Worm (Caenorhabditis elegans) whole organism, early embryonic: ENCODE results near the gene lido-7.

Experiments
- B0310.2 ChIP-seq: sonication (generic microtip); optimal IDR thresholded peaks from 2 replicates; lab custom pipeline; 2016; ENCODE audit warnings: mild to moderate bottlenecking, missing genetic modification characterization, missing compliant biosample characterization
- F13C5.2 ChIP-seq: sonication (generic microtip); optimal IDR thresholded peaks from 2 replicates; lab custom pipeline; 2017; ENCODE audit warnings: mild to moderate bottlenecking, missing genetic modification characterization, inconsistent platforms, missing compliant biosample characterization
- aly-1 ChIP-seq: sonication (generic microtip); optimal IDR thresholded peaks from 2 replicates; lab custom pipeline; 2016; ENCODE audit warnings: missing genetic modification characterization, missing compliant biosample characterization
- ama-1 ChIP-seq: fragments of 150-350 bp; optimal IDR thresholded peaks from 2 replicates; lab custom pipeline; 2014
- ceh-13 ChIP-seq: fragments of 200-800 bp; sonication (Bioruptor generic); optimal IDR thresholded peaks from 2 replicates; lab custom pipeline; 2018; ENCODE audit warnings: mild to moderate bottlenecking, missing genetic modification characterization, missing compliant biosample characterization
- ceh-36 ChIP-seq: sonication (generic microtip); optimal IDR thresholded peaks from 2 replicates; lab custom pipeline; 2016; ENCODE audit warnings: missing genetic modification characterization, inconsistent platforms, missing compliant biosample characterization
- ets-7 ChIP-seq: sonication (generic microtip); optimal IDR thresholded peaks from 2 replicates; lab custom pipeline; 2016; ENCODE audit warnings: missing genotype, missing genetic modification characterization, missing compliant biosample characterization
- flt-1 ChIP-seq: fragments of 200-800 bp; sonication (Bioruptor generic); IDR thresholded peaks from 2 replicates; pipeline ENCODE4 v1.3.6; 2022; ENCODE audit warnings: missing genetic modification characterization, missing compliant biosample characterization
- hmbx-1 ChIP-seq: sonication (generic microtip); optimal IDR thresholded peaks from 2 replicates; lab custom pipeline; 2016; ENCODE audit warnings: mild to moderate bottlenecking, missing genetic modification characterization, missing compliant biosample characterization
- hmg-4 ChIP-seq: fragments of 200-800 bp; sonication (Bioruptor generic); optimal IDR thresholded peaks from 2 replicates; lab custom pipeline; 2018; ENCODE audit warnings: mild to moderate bottlenecking, missing genetic modification characterization, missing compliant biosample characterization
- hnd-1 ChIP-seq: sonication (generic microtip); optimal IDR thresholded peaks from 2 replicates; lab custom pipeline; 2016; ENCODE audit warnings: missing genetic modification characterization, missing compliant biosample characterization
- pes-1 ChIP-seq: fragments of 200-800 bp; sonication (Bioruptor generic); IDR thresholded peaks from 2 replicates; pipeline ENCODE4 v1.3.6; 2022; ENCODE audit warnings: missing genetic modification reagents, missing genetic modification characterization, missing compliant biosample characterization
- scrt-1 ChIP-seq: fragments of 200-800 bp; sonication (Bioruptor generic); IDR thresholded peaks from 2 replicates; pipeline ENCODE4 v1.3.6; 2022; ENCODE audit warnings: missing genetic modification characterization, missing compliant biosample characterization
- sea-1 ChIP-seq: fragments of 200-800 bp; sonication (Bioruptor generic); conservative IDR thresholded peaks from 2 replicates; pipeline ENCODE4 v1.3.6; 2022; ENCODE audit warnings: missing genetic modification characterization, missing compliant biosample characterization
- tbx-11 ChIP-seq: fragments of 200-800 bp; sonication (Bioruptor generic); IDR thresholded peaks from 2 replicates; pipeline ENCODE4 v1.3.6; 2022; ENCODE audit warnings: missing genetic modification characterization, missing compliant biosample characterization
- tbx-37 ChIP-seq: fragments of 200-800 bp; sonication (Bioruptor generic); conservative IDR thresholded peaks from 2 replicates; pipeline ENCODE4 v1.3.6; 2022; ENCODE audit warnings: missing genetic modification reagents, missing genetic modification characterization, missing compliant biosample characterization
- tra-4 ChIP-seq: sonication (generic microtip); optimal IDR thresholded peaks from 2 replicates; lab custom pipeline; 2017; ENCODE audit warnings: missing genetic modification characterization, missing compliant biosample characterization

Gene lido-7

ce11 chrII:2987854-2988350 is at the start of gene lido-7:
Gene lido-7 (plus strand): TSS chrII:2988300.
- no peak for TF ChIP-seq F13C5.2 (tag; lab: Kevin White, UChicago)
- TF ChIP-seq B0310.2 (tag; lab: Kevin White, UChicago) = no peak
- TF ChIP-seq tra-4 (tag; lab: Kevin White, UChicago) = no peak
- no peak for TF ChIP-seq tbx-11 (GFP tag; lab: Robert Waterston, UW)
- no peak for TF ChIP-seq hnd-1
- no peak for TF ChIP-seq ceh-36 (tag; lab: Kevin White, UChicago)
- TF ChIP-seq ets-7 = no peak
- TF ChIP-seq sea-1 (GFP tag; lab: Robert Waterston, UW) = no peak
- TF ChIP-seq hmbx-1 (tag; lab: Kevin White, UChicago) = no peak

DNA sequence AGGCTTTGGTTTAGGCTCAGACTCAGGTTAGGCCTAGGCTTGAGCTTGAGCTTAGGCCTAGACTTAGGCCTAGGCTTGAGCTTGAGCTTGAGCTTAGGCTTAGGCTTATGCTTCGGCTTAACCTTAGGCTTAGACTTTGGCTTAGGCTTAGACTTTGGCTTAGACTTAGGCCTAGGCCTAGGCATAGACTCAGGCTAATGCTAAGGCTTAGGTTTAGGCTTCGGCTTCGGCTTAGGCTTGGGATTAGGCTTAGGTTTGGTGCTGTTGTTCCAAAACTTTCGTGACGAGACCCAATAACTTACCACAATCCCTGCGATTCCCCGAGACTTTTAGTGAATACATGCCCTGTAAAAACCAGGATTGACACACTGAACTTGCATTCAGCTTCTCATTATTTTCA is 48.4 kb upstream of the lido-7 start:
- TF ChIP-seq aly-1 (tag; lab: Kevin White, UChicago) (no peak), ceh-36 (tag; lab: Kevin White, UChicago) (peak; percentile 52)

ce11 chrII:2940747-2941146 is 47.4 kb upstream of the lido-7 start, which contains the start of gene irld-66:
Gene irld-66 (minus strand): TSS chrII:2940847.
- TF ChIP-seq ceh-13 (no peak), hnd-1 (no peak), flt-1 (GFP tag; lab: Robert Waterston, UW) (no peak), B0310.2 (tag; lab: Kevin White, UChicago) (no peak), tra-4 (tag; lab: Kevin White, UChicago) (no peak), tbx-11 (GFP tag; lab: Robert Waterston, UW) (no peak), hmg-4 (no peak), scrt-1 (no peak), ama-1 (lab: Kevin White, UChicago) (no peak), tbx-37 (GFP tag; lab: Robert Waterston, UW) (no peak), ets-7 (no peak), aly-1 (tag; lab: Kevin White, UChicago) (no peak), hmbx-1 (tag; lab: Kevin White, UChicago) (no peak), ceh-36 (tag; lab: Kevin White, UChicago) (no peak), sea-1 (GFP tag; lab: Robert Waterston, UW) (no peak), pes-1 (GFP tag; lab: Robert Waterston, UW) (no peak), F13C5.2 (tag; lab: Kevin White, UChicago) (no peak)

DNA sequence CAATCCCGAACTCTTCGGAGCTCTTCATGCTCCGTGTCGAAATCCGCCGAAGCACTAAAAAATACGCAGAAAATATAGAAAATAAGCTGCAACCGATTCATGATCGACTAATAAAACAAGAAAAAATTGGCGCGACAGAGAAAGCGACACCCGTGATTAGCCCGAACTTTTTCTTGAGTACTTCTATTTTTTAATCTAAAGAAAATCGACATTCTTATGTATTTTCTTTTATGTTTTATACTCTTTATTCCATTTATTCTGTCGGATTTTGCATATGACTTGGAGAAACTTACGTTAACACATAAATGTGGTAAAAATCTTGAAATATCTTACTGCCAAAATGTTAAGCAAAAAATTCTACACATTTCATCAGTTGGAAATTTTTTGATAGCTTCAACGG is 44.1 kb upstream of the lido-7 start, which contains the start of the genes irld-50 and irld-49:
Gene irld-50 (minus strand): TSS at position 101 of the 400 bp plus-strand sequence.
Gene irld-49 (plus strand): TSS at position 211 of the 400 bp plus-strand sequence.
- TF ChIP-seq scrt-1 (no peak), flt-1 (GFP tag; lab: Robert Waterston, UW) (no peak), ceh-13 (no peak)

- TF ChIP-seq aly-1 (tag; lab: Kevin White, UChicago) = no peak
- TF ChIP-seq hmg-4 = no peak
- no peak for TF ChIP-seq flt-1 (GFP tag; lab: Robert Waterston, UW)
- no peak for TF ChIP-seq F13C5.2 (tag; lab: Kevin White, UChicago)
- TF ChIP-seq ceh-36 (tag; lab: Kevin White, UChicago) = no peak
- TF ChIP-seq ama-1 (lab: Kevin White, UChicago) = no peak
- TF ChIP-seq ceh-13 = no peak
- no peak for TF ChIP-seq tra-4 (tag; lab: Kevin White, UChicago)
- TF ChIP-seq hnd-1 = no peak
- no peak for TF ChIP-seq B0310.2 (tag; lab: Kevin White, UChicago)
- no peak for TF ChIP-seq ets-7
Measured at ce11 chrII:2946438-2946837, 41.7 kb upstream of the lido-7 start, which contains the start of gene srw-79. Gene srw-79 (plus strand): TSS chrII:2946738.

DNA sequence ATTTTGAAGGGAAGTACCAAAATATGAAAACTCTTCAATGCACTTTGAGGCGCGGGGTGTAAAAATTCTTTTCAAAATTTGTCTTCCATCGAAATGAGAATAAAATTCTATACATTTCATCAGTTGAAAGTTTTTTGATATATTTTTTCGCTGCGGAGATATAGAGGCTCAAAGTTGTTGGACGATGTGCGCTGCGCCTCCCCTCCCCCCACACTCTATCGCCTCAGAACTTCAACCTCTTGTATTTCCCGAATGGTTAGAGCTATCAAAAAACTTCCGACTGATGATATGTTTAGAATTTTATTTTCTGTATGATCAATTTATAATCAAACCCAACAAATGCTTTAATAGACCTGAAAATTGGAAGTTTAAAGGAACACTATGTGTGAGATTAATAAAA is 39.5 kb upstream of the lido-7 start:
- TF ChIP-seq hmg-4 (no peak), pes-1 (GFP tag; lab: Robert Waterston, UW) (no peak), ets-7 (no peak), ceh-36 (tag; lab: Kevin White, UChicago) (no peak), sea-1 (GFP tag; lab: Robert Waterston, UW) (no peak), flt-1 (GFP tag; lab: Robert Waterston, UW) (no peak), aly-1 (tag; lab: Kevin White, UChicago) (no peak), hmbx-1 (tag; lab: Kevin White, UChicago) (no peak), F13C5.2 (tag; lab: Kevin White, UChicago) (no peak), B0310.2 (tag; lab: Kevin White, UChicago) (no peak), tra-4 (tag; lab: Kevin White, UChicago) (no peak), scrt-1 (no peak), hnd-1 (no peak), tbx-37 (GFP tag; lab: Robert Waterston, UW) (no peak), ceh-13 (no peak), tbx-11 (GFP tag; lab: Robert Waterston, UW) (no peak), ama-1 (lab: Kevin White, UChicago) (no peak)

DNA sequence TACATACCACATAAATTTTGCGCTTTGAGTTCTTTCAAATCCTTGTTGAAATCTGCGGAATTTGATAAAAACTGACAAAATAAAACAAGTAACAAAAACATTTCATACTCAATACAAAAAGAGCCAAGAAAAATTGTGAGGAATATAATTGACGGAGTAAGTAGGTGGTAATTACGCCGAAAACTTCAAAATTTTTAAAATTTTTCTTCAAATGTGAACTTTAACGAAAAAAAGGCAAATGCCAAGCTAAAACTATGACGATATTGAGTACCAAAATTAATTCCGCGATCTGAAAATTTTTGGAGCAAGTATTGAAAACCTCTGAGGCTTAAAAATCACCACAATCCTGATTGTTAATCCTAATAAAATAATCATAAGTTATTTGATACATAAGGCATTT is 35.5 kb upstream of the lido-7 start, which contains the start of gene irld-51:
Gene irld-51 (minus strand): TSS at position 101 of the 400 bp plus-strand sequence.
- TF ChIP-seq ceh-36 (tag; lab: Kevin White, UChicago) (no peak), tbx-11 (GFP tag; lab: Robert Waterston, UW) (no peak), ama-1 (lab: Kevin White, UChicago) (no peak), hmg-4 (no peak), scrt-1 (no peak), ceh-13 (no peak), aly-1 (tag; lab: Kevin White, UChicago) (no peak), hnd-1 (no peak), pes-1 (GFP tag; lab: Robert Waterston, UW) (no peak), tbx-37 (GFP tag; lab: Robert Waterston, UW) (no peak), tra-4 (tag; lab: Kevin White, UChicago) (no peak), B0310.2 (tag; lab: Kevin White, UChicago) (no peak), sea-1 (GFP tag; lab: Robert Waterston, UW) (no peak), F13C5.2 (tag; lab: Kevin White, UChicago) (no peak)
